Worm (Caenorhabditis elegans): ENCODE data around the gene Y97E10C.1.

The Y97E10C.1 gene

DNA sequence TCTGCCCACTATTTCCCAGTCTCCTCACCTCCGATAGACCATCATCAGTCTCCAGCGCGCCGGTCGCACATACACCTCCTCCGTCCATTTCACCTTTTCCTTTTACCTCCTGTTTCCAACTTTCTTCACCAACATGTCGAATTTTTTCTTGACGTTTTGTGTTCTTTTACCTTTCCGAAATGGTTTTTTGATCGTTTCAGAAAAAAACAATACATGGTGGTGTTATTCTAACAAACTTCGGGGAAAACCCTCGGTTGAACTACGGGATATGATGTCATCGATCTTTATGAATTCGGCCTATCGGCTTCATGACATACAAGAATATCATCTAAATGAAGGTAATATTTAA lies at the start of gene Y97E10C.1:
Gene Y97E10C.1 (plus strand): TSS at position 201 of the 349 bp plus-strand sequence.
- TF ChIP-seq pha-2 (tag; optimal IDR thresholded peaks at IDR 0.05) = no peak
- no peak for TF ChIP-seq ceh-6 (GFP tag; optimal IDR thresholded peaks at IDR 0.05)
- TF ChIP-seq ttx-3 (tag; optimal IDR thresholded peaks at IDR 0.05) = no peak
- TF ChIP-seq lim-6 (tag; optimal IDR thresholded peaks at IDR 0.05) = no peak
- TF ChIP-seq tbx-2 (tag; optimal IDR thresholded peaks at IDR 0.05) = no peak
- TF ChIP-seq ref-2 (tag; optimal IDR thresholded peaks at IDR 0.05) = no peak
- TF ChIP-seq sox-4 (tag; optimal IDR thresholded peaks at IDR 0.05) = no peak
- TF ChIP-seq zip-5 (tag; optimal IDR thresholded peaks at IDR 0.05) = no peak
- no peak for TF ChIP-seq hlh-6 (tag; optimal IDR thresholded peaks at IDR 0.05)
- TF ChIP-seq F13H6.1 (tag; optimal IDR thresholded peaks at IDR 0.05) = no peak
- TF ChIP-seq odd-2 (tag; optimal IDR thresholded peaks at IDR 0.05) = no peak
- no peak for TF ChIP-seq elt-4 (tag; optimal IDR thresholded peaks at IDR 0.05)
- TF ChIP-seq mec-3 (tag; optimal IDR thresholded peaks at IDR 0.05; ENCODE audit: borderline replicate concordance) = no peak
- TF ChIP-seq ceh-45 (GFP tag; IDR thresholded peaks at IDR 0.05) = no peak

DNA sequence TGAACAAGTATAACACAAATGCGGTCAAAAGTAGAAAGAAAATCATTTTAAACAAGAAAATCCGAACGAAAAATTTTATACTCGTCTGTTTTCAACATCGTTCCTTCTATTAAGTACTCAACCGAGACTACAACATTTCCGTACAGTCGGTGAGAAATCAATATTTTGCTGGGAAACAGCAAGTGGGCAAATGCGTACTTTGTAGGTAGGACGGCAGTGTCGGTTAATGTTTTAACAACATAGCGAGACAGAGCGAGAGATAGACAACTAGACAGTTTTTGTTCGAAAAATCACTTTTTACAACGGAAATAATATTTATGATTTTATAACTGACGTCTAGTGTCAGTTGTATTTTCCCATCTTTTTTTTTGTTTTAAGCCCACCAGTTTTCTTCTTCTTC lies 47.3 kb upstream of the Y97E10C.1 start, which contains the start of gene cyp-33A1:
Gene cyp-33A1 (minus strand): TSS at position 72 of the 400 bp plus-strand sequence.
- TF ChIP-seq lin-11 (tag; optimal IDR thresholded peaks at IDR 0.05) = no peak
- TF ChIP-seq che-1 (tag; optimal IDR thresholded peaks at IDR 0.05) = no peak
- TF ChIP-seq mec-3 (tag; optimal IDR thresholded peaks at IDR 0.05; ENCODE audit: borderline replicate concordance) = no peak
- TF ChIP-seq odd-2 (tag; optimal IDR thresholded peaks at IDR 0.05) = no peak
- TF ChIP-seq hlh-15 (tag; optimal IDR thresholded peaks at IDR 0.05) = no peak

DNA sequence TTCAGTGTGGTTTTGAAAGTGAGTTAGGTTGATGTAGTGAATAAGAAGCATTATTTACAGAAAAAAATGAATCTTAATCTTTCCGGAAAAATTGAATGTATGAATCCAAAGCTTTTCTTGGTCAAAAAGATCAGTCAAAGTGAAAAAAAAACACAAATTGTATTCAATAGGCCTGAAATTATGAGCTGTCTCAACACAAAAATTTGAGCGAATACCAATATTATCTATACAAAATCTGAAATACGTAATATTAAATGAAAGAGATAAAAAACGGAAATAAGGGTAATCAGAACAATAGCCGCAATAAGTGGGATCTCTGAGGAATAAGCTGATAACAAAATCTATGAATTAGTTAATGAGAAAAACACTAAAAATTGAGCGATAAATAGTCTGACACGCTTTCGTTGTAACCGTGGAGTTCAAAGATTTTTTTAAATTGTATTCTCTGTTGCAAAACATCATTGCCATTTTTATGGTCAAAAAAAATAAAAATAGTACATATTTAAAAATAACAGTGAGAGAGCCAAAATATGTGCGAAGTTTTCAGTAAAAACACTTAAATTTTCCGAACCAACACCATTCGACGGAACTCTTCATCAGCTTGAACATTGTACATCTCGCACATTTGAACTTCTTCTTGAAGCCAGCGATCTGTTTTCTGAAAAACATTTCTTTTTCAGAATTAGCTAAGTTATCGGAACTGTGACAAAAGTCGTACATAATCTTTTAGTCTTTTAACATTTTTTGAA lies 44.6 kb upstream of the Y97E10C.1 start, which contains the start of gene sre-11:
Gene sre-11 (minus strand): TSS at position 51 of the 749 bp plus-strand sequence.
- TF ChIP-seq odd-2 (tag; optimal IDR thresholded peaks at IDR 0.05) (no peak), rnt-1 (tag; optimal IDR thresholded peaks at IDR 0.05) (no peak), ceh-6 (GFP tag; optimal IDR thresholded peaks at IDR 0.05) (no peak), ets-4 (tag; optimal IDR thresholded peaks at IDR 0.05) (no peak), hlh-6 (tag; optimal IDR thresholded peaks at IDR 0.05) (no peak), syd-9 (tag; optimal IDR thresholded peaks at IDR 0.05) (no peak), elt-2 (tag; optimal IDR thresholded peaks at IDR 0.05) (no peak), fax-1 (tag; optimal IDR thresholded peaks at IDR 0.05) (no peak), ceh-30 (tag; optimal IDR thresholded peaks at IDR 0.05) (no peak)

DNA sequence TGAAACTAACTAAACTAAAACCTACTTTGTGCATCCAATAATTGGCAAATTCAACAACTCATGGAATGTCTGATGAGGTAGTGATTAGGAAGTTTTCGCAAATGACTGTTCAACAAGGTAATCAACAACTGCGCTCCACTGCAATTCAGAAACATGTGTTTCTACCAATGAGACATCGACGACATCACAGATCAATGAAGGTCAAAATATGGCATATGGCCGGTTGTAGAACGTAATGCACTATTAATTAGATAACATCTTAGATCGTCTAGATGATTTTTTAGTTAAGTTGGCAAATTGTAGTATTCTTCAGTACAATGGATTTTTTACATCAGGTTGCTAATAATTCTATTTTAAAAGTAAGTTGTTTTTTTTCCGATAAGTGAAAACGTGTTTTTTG lies 42.5 kb upstream of the Y97E10C.1 start, which contains the start of the genes nhr-94 and nhr-152:
Gene nhr-94 (minus strand): TSS at position 147 of the 400 bp plus-strand sequence.
Gene nhr-152 (plus strand): TSS at position 162 of the 400 bp plus-strand sequence.
- TF ChIP-seq sox-2 (GFP tag; IDR thresholded peaks at IDR 0.05) (no peak), unc-55 (GFP tag; optimal IDR thresholded peaks at IDR 0.05) (no peak), zip-5 (tag; optimal IDR thresholded peaks at IDR 0.05) (no peak), F13H6.1 (tag; optimal IDR thresholded peaks at IDR 0.05) (no peak), nfya-1 (tag; optimal IDR thresholded peaks at IDR 0.05) (no peak), syd-9 (tag; optimal IDR thresholded peaks at IDR 0.05) (no peak), K02D7.2 (tag; optimal IDR thresholded peaks at IDR 0.05) (no peak), ceh-9 (tag; optimal IDR thresholded peaks at IDR 0.05) (no peak)

DNA sequence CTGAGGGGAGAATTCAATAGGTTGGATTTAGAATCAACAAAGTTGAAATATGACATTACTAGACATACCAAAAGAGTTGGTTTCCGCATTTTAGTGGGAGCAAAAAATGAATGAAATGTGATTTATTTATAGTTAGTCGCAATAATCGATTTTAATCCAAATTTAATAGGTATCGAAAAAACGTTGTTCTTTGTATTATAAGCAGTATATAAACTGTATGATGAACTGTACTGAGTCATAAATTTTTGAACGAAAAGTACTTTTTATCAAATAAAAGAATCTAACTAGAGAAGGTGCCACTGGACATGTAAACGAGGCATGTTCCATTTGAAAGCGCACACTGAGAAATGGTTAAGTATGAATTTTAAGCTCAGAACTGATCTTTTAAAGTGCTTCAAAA lies 38.8 kb upstream of the Y97E10C.1 start, which contains the start of gene C12D5.9:
Gene C12D5.9 (minus strand): TSS at position 101 of the 400 bp plus-strand sequence.
- no peak for TF ChIP-seq gmeb-2 (tag; optimal IDR thresholded peaks at IDR 0.05)
- TF ChIP-seq fax-1 (tag; optimal IDR thresholded peaks at IDR 0.05) = no peak
- no peak for TF ChIP-seq hlh-13 (GFP tag; optimal IDR thresholded peaks at IDR 0.05)
- no peak for TF ChIP-seq ceh-48 (tag; optimal IDR thresholded peaks at IDR 0.05)
- TF ChIP-seq madf-2 (tag; optimal IDR thresholded peaks at IDR 0.05) = no peak
- TF ChIP-seq rnt-1 (tag; optimal IDR thresholded peaks at IDR 0.05) = no peak
- TF ChIP-seq C08G9.2 (tag; optimal IDR thresholded peaks at IDR 0.05) = no peak
- TF ChIP-seq ceh-19 (GFP tag; optimal IDR thresholded peaks at IDR 0.05) = no peak
- TF ChIP-seq elt-2 (tag; optimal IDR thresholded peaks at IDR 0.05) = no peak
- no peak for TF ChIP-seq ttx-3 (tag; optimal IDR thresholded peaks at IDR 0.05)
- TF ChIP-seq sox-2 (GFP tag; IDR thresholded peaks at IDR 0.05) = no peak
- no peak for TF ChIP-seq ceh-18 (tag; optimal IDR thresholded peaks at IDR 0.05)
- TF ChIP-seq zip-5 (tag; optimal IDR thresholded peaks at IDR 0.05) = no peak
- no peak for TF ChIP-seq fkh-10 (GFP tag; optimal IDR thresholded peaks at IDR 0.05)
- TF ChIP-seq pros-1 (tag; optimal IDR thresholded peaks at IDR 0.05) = no peak
- TF ChIP-seq che-1 (tag; optimal IDR thresholded peaks at IDR 0.05) = no peak
- no peak for TF ChIP-seq sdc-2 (tag; optimal IDR thresholded peaks at IDR 0.05)
- TF ChIP-seq hlh-15 (tag; optimal IDR thresholded peaks at IDR 0.05) = no peak
- no peak for TF ChIP-seq pqm-1 (tag; optimal IDR thresholded peaks at IDR 0.05)
- no peak for TF ChIP-seq K09A11.1 (tag; optimal IDR thresholded peaks at IDR 0.05; ENCODE audit: insufficient read depth)
